Worm (Caenorhabditis elegans) whole organism, midembryonic: ENCODE measurements around the gene ZK218.1.

Source experiments
- T22C8.4 ChIP-seq: fragments of 200-800 bp; sonication (Bioruptor generic); IDR thresholded peaks from 2 replicates; pipeline ENCODE4 v1.3.6; 2022; ENCODE audit warnings: missing genetic modification characterization, missing compliant biosample characterization
- cog-1 ChIP-seq: sonication (generic microtip); optimal IDR thresholded peaks from 2 replicates; lab custom pipeline; 2016; ENCODE audit warnings: missing genetic modification characterization, missing compliant biosample characterization
- flt-1 ChIP-seq: fragments of 200-800 bp; sonication (Bioruptor generic); IDR thresholded peaks from 2 replicates; pipeline ENCODE4 v1.3.6; 2022; ENCODE audit warnings: missing genetic modification characterization, missing compliant biosample characterization
- klf-2 ChIP-seq: fragments of 200-800 bp; sonication (Bioruptor generic); conservative IDR thresholded peaks from 2 replicates; pipeline ENCODE4 v1.3.6; 2022; ENCODE audit warnings: missing genetic modification reagents, missing genetic modification characterization, missing compliant biosample characterization
- med-1 ChIP-seq: sonication (generic microtip); optimal IDR thresholded peaks from 2 replicates; lab custom pipeline; 2017; ENCODE audit warnings: missing genetic modification characterization, mild to moderate bottlenecking, missing compliant biosample characterization, antibody characterized with exemption, missing genetic modification reagents; ENCODE audit not compliant: insufficient read depth
- ref-1 ChIP-seq: fragments of 200-800 bp; sonication (Bioruptor generic); conservative IDR thresholded peaks from 2 replicates; pipeline ENCODE4 v1.3.6; 2022; ENCODE audit warnings: missing genetic modification reagents, missing genetic modification characterization, missing compliant biosample characterization
- tab-1 ChIP-seq: fragments of 200-800 bp; sonication (Bioruptor generic); IDR thresholded peaks from 2 replicates; pipeline ENCODE4 v1.3.6; 2022; ENCODE audit warnings: missing genetic modification characterization, missing compliant biosample characterization
- ztf-23 ChIP-seq: fragments of 200-800 bp; sonication (Bioruptor generic); IDR thresholded peaks from 2 replicates; pipeline ENCODE4 v1.3.6; 2022; ENCODE audit warnings: missing genetic modification reagents, missing genetic modification characterization, missing compliant biosample characterization
- ztf-29 ChIP-seq: fragments of 200-800 bp; sonication (Bioruptor generic); IDR thresholded peaks from 2 replicates; pipeline ENCODE4 v1.3.6; 2022; ENCODE audit warnings: missing genetic modification reagents, missing genetic modification characterization, missing compliant biosample characterization

ZK218.1 gene

DNA sequence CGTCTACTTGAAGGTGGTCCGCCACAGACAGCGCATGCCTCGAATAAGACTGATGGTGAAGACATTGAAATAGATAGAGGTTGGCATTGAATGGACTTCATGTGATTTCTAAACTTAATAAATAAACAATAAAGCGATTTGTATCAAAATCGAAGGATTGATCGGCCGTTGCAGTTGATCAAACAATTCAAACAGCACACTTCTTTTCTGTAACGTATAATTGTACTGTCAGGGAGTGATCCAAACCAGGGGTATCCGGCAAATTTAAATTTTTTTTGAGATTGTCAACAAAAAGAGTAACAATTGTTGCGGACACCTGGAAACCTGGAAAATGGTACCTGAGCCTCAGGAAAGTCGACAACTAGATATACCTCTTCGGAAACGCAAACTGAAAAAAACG lies 12.2 kb downstream of the ZK218.1 start, which contains the start of gene nhr-248:
TSS of gene nhr-248 (minus strand) at position 101 of the 400 bp plus-strand sequence.
- TF ChIP-seq med-1 (GFP tag; lab: Kevin White, UChicago) (no peak), ztf-23 (GFP tag; lab: Robert Waterston, UW) (no peak)

DNA sequence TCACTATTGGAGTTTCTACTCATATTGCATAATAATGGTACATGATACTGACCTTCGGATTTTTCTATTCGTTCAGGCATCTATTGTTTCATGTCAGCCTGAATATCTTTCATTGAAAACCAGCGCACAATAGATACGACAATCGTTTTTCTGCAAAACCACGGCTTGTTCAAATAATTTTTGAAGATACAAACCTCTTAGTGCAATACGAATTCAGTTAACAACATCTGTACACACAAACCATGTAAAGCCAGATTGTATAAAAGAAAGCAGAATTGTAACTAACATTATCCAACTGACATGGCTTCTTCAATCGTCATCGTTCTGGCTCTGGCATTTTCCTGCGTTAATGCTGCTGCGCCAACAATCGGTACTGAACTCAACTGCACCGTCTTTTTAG lies 13.1 kb downstream of the ZK218.1 start, which contains the start of gene ZK218.7:
TSS of gene ZK218.7 (plus strand) at position 301 of the 400 bp plus-strand sequence.
- TF ChIP-seq ztf-29 (no peak), flt-1 (GFP tag; lab: Robert Waterston, UW) (no peak), klf-2 (GFP tag; lab: Robert Waterston, UW) (no peak), ref-1 (GFP tag; lab: Robert Waterston, UW) (no peak), cog-1 (tag; lab: Kevin White, UChicago) (no peak), tab-1 (GFP tag; lab: Robert Waterston, UW) (no peak), ztf-23 (GFP tag; lab: Robert Waterston, UW) (no peak), med-1 (GFP tag; lab: Kevin White, UChicago) (no peak), T22C8.4 (GFP tag; lab: Robert Waterston, UW) (no peak)

- TF ChIP-seq klf-2 (GFP tag; lab: Robert Waterston, UW), result no peak
- TF ChIP-seq T22C8.4 (GFP tag; lab: Robert Waterston, UW), result no peak
- no peak for TF ChIP-seq cog-1 (tag; lab: Kevin White, UChicago)
- TF ChIP-seq ztf-29, result no peak
- TF ChIP-seq flt-1 (GFP tag; lab: Robert Waterston, UW), result no peak
- TF ChIP-seq med-1 (GFP tag; lab: Kevin White, UChicago), result no peak
- TF ChIP-seq ref-1 (GFP tag; lab: Robert Waterston, UW), result no peak
- no peak for TF ChIP-seq tab-1 (GFP tag; lab: Robert Waterston, UW)
- no peak for TF ChIP-seq ztf-23 (GFP tag; lab: Robert Waterston, UW)
Observed at ce11 chrV:17108310-17108709, 15.9 kb downstream of the ZK218.1 start, which contains the start of gene ZK218.11. Gene ZK218.11 (minus strand): TSS chrV:17108410.
